Fruit fly (Drosophila melanogaster): ENCODE measurements around the gene Dph4.

Dph4 gene

DNA sequence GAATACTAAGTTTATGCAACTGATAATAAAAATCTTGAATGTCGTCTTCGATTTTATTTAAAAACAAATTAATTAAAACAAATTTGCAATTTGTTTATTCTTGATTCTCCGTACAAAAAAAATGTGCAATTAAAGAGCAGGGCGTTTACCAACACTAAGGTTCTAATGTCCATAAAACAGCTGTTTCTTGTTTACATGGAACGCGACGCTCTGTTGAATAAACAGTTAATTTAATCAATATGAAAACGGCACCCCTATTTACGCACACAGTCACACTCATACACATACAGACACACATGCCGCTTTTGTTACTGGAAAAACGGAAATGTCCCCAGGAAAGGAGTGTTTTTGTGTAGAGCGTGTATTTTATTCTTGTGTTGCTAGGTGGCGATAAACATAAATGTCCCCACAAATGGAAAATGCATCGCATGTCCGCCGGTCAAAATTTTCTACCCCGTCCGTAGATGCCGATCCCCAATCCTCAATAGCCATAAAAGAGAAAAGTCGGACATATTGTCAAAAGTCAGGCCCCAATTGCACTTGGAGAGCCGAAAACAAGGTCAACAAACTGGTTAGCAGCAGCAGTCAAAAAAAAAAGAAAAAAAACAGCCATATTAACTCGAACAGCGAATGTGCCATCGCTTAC, 817 bp downstream of the Dph4 start (continued):
- peak; percentile 82 for TF ChIP-seq NC2α (GFP tag; optimal IDR thresholded peaks at IDR 0.05)
- no peak for TF ChIP-seq Gsc (GFP tag; IDR thresholded peaks at IDR 0.05)
- no peak for TF ChIP-seq row (GFP tag; IDR thresholded peaks at IDR 0.05)
- peak; percentile 69 for TF ChIP-seq CG30020 (tag; optimal IDR thresholded peaks at IDR 0.05)
- peak; percentile 56; the same call in 1 of the 3 replicates for TF ChIP-seq CG11093 (GFP tag; IDR thresholded peaks at IDR 0.05)
- TF ChIP-seq Meics (GFP tag; optimal IDR thresholded peaks at IDR 0.05), result peak; percentile 78
- peak; percentile 63 for TF ChIP-seq Nf-YB (GFP tag; optimal IDR thresholded peaks at IDR 0.05)
- peak; percentile 88 for TF ChIP-seq ac (GFP tag; optimal IDR thresholded peaks at IDR 0.05)
- no peak for TF ChIP-seq ab (GFP tag; optimal IDR thresholded peaks at IDR 0.05)
- TF ChIP-seq CG6254 (GFP tag; optimal IDR thresholded peaks at IDR 0.05), result peak; percentile 78
- peak; percentile 64 for TF ChIP-seq Mad (GFP tag; optimal IDR thresholded peaks at IDR 0.05)
- TF ChIP-seq HLH4C (GFP tag; IDR thresholded peaks at IDR 0.05; ENCODE audit: partially characterized antibody), result no peak
- peak; percentile 97 for TF ChIP-seq sens (GFP tag)
- TF ChIP-seq CG6683 (GFP tag; optimal IDR thresholded peaks at IDR 0.05), result peak; percentile 70
- TF ChIP-seq CG18011 (GFP tag; optimal IDR thresholded peaks at IDR 0.05), result peak; percentile 32
- TF ChIP-seq lov (optimal IDR thresholded peaks at IDR 0.05), result no peak
- no peak for TF ChIP-seq lov (GFP tag; IDR thresholded peaks at IDR 0.05)
- TF ChIP-seq pum (GFP tag; optimal IDR thresholded peaks at IDR 0.05), result peak; percentile 28
- TF ChIP-seq Jarid2 (GFP tag; optimal IDR thresholded peaks at IDR 0.05), result peak; percentile 28
- TF ChIP-seq tio (GFP tag; optimal IDR thresholded peaks at IDR 0.05), result peak; percentile 26
- TF ChIP-seq CoRest (tag; optimal IDR thresholded peaks at IDR 0.05), result peak; percentile 58
- TF ChIP-seq HLH3B (GFP tag; IDR thresholded peaks at IDR 0.05), result no peak
- peak; percentile 81 for TF ChIP-seq Fer1 (GFP tag; optimal IDR thresholded peaks at IDR 0.05)
- no peak for TF ChIP-seq hth (optimal IDR thresholded peaks at IDR 0.05)
- TF ChIP-seq sob (GFP tag; IDR thresholded peaks at IDR 0.05), result no peak
- peak; percentile 81 for TF ChIP-seq CG1603 (tag; optimal IDR thresholded peaks at IDR 0.05)
- TF ChIP-seq cwo (GFP tag; optimal IDR thresholded peaks at IDR 0.05), result no peak
- no peak for TF ChIP-seq chm (GFP tag; IDR thresholded peaks at IDR 0.05)
- peak; percentile 72 for TF ChIP-seq CG1792 (GFP tag; optimal IDR thresholded peaks at IDR 0.05)
- TF ChIP-seq nerfin-1 (tag; optimal IDR thresholded peaks at IDR 0.05), result peak; percentile 87
- no peak for TF ChIP-seq CG31224 (GFP tag; IDR thresholded peaks at IDR 0.05)
- TF ChIP-seq CG10431 (GFP tag; optimal IDR thresholded peaks at IDR 0.05), result peak; percentile 96
- TF ChIP-seq tx (GFP tag; optimal IDR thresholded peaks at IDR 0.05), result no peak
- peak; percentile 55 for TF ChIP-seq fd96Cb (tag; optimal IDR thresholded peaks at IDR 0.05)
- TF ChIP-seq luna (GFP tag; optimal IDR thresholded peaks at IDR 0.05), result no peak
- TF ChIP-seq Tbp (GFP tag; optimal IDR thresholded peaks at IDR 0.05), result no peak
- TF ChIP-seq bcd (GFP tag; optimal IDR thresholded peaks at IDR 0.05), result peak; percentile 66
- no peak for TF ChIP-seq CG7928 (GFP tag; optimal IDR thresholded peaks at IDR 0.05)
- TF ChIP-seq TFAM (GFP tag; optimal IDR thresholded peaks at IDR 0.05), result peak; percentile 9
- no peak for TF ChIP-seq lmd (GFP tag; IDR thresholded peaks at IDR 0.05)
- TF ChIP-seq trem (tag; optimal IDR thresholded peaks at IDR 0.05), result peak; percentile 71
- peak; percentile 40 for TF ChIP-seq az2 (GFP tag; optimal IDR thresholded peaks at IDR 0.05)
- TF ChIP-seq dan (GFP tag; IDR thresholded peaks at IDR 0.05), result no peak
- TF ChIP-seq ara (GFP tag; IDR thresholded peaks at IDR 0.05), result no peak
- no peak for TF ChIP-seq Rx (GFP tag; IDR thresholded peaks at IDR 0.05)
- peak; percentile 42 for TF ChIP-seq CG30403 (GFP tag; optimal IDR thresholded peaks at IDR 0.05)
- peak; percentile 81 for TF ChIP-seq Sox100B (GFP tag; optimal IDR thresholded peaks at IDR 0.05)
- no peak for TF ChIP-seq danr (GFP tag; IDR thresholded peaks at IDR 0.05)
- peak; percentile 77 for TF ChIP-seq YL-1 (GFP tag; optimal IDR thresholded peaks at IDR 0.05)
- no peak for TF ChIP-seq dimm (GFP tag; IDR thresholded peaks at IDR 0.05)
- no peak for TF ChIP-seq CG32532 (GFP tag; IDR thresholded peaks at IDR 0.05)
- TF ChIP-seq CG17802 (tag; optimal IDR thresholded peaks at IDR 0.05), result no peak
